Worm (Caenorhabditis elegans) whole organism, L3 larva: ENCODE results near the gene dpy-17.

Source experiments
- R02D3.7 ChIP-seq: fragments of 150-350 bp; optimal IDR thresholded peaks from 2 replicates; lab custom pipeline; 2014; ENCODE audit warnings: missing biosample characterization, missing genetic modification characterization
- aly-2 ChIP-seq: fragments of 150-350 bp; optimal IDR thresholded peaks from 2 replicates; lab custom pipeline; 2014; ENCODE audit warnings: missing biosample characterization, missing genetic modification characterization
- ceh-16 ChIP-seq: sonication (generic microtip); optimal IDR thresholded peaks from 2 replicates; lab custom pipeline; 2017; ENCODE audit warnings: missing biosample characterization, missing genetic modification characterization
- ceh-28 ChIP-seq: fragments of 150-350 bp; optimal IDR thresholded peaks from 2 replicates; lab custom pipeline; 2014; ENCODE audit warnings: missing biosample characterization, missing genetic modification reagents, missing genetic modification characterization
- daf-12 ChIP-seq: fragments of 150-350 bp; optimal IDR thresholded peaks from 2 replicates; lab custom pipeline; 2014; ENCODE audit warnings: missing biosample characterization, missing genetic modification reagents, missing genetic modification characterization
- elt-1 ChIP-seq: fragments of 150-350 bp; optimal IDR thresholded peaks from 2 replicates; lab custom pipeline; 2014; ENCODE audit warnings: missing biosample characterization, missing genetic modification characterization
- elt-2 ChIP-seq: sonication (generic microtip); optimal IDR thresholded peaks from 2 replicates; lab custom pipeline; 2016; ENCODE audit warnings: missing genetic modification reagents, mild to moderate bottlenecking, missing genetic modification characterization, missing compliant biosample characterization
- elt-3 ChIP-seq, 3 experiments: fragments of 150-350 bp in 1 of 3; sonication (generic microtip) in 2 of 3; optimal IDR thresholded peaks; 2 replicates in 2 of 3; 4 replicates in 1 of 3; lab custom pipeline; 2014 to 2017; ENCODE audit warnings: missing biosample characterization in 3 of 3, missing genetic modification characterization in 3 of 3
- fkh-10 ChIP-seq: sonication (generic microtip); optimal IDR thresholded peaks from 2 replicates; lab custom pipeline; 2017; ENCODE audit warnings: missing biosample characterization, missing genetic modification reagents, missing genetic modification characterization
- fkh-2 ChIP-seq: fragments of 150-350 bp; optimal IDR thresholded peaks from 2 replicates; lab custom pipeline; 2014; ENCODE audit warnings: missing biosample characterization, missing genetic modification reagents, missing genetic modification characterization
- fos-1 ChIP-seq: fragments of 150-350 bp; optimal IDR thresholded peaks from 2 replicates; lab custom pipeline; 2014; ENCODE audit warnings: missing biosample characterization, missing genetic modification characterization
- hmg-11 ChIP-seq: sonication (generic microtip); optimal IDR thresholded peaks from 2 replicates; lab custom pipeline; 2016; ENCODE audit warnings: missing genetic modification characterization, missing compliant biosample characterization
- jun-1 ChIP-seq: fragments of 150-350 bp; optimal IDR thresholded peaks from 2 replicates; lab custom pipeline; 2014; ENCODE audit warnings: missing biosample characterization, missing genetic modification reagents, missing genetic modification characterization
- lin-15B ChIP-seq: fragments of 150-350 bp; optimal IDR thresholded peaks from 2 replicates; lab custom pipeline; 2014; ENCODE audit warnings: missing biosample characterization, missing genetic modification characterization
- lin-39 ChIP-seq: fragments of 150-350 bp; optimal IDR thresholded peaks from 2 replicates; lab custom pipeline; 2018; ENCODE audit warnings: missing biosample characterization, missing genetic modification reagents, missing genetic modification characterization
- lsy-12 ChIP-seq: sonication (generic microtip); optimal IDR thresholded peaks from 2 replicates; lab custom pipeline; 2016; ENCODE audit warnings: mild to moderate bottlenecking, missing genetic modification characterization, missing compliant biosample characterization
- mdl-1 ChIP-seq: fragments of 150-350 bp; optimal IDR thresholded peaks from 2 replicates; lab custom pipeline; 2014; ENCODE audit warnings: missing biosample characterization, missing genetic modification characterization
- nfya-1 ChIP-seq: sonication (generic microtip); optimal IDR thresholded peaks from 2 replicates; lab custom pipeline; 2017; ENCODE audit warnings: missing genetic modification characterization, mild to moderate bottlenecking, missing compliant biosample characterization, antibody characterized with exemption, moderate library complexity; ENCODE audit not compliant: insufficient read depth
- nhr-28 ChIP-seq: fragments of 150-350 bp; optimal IDR thresholded peaks from 2 replicates; lab custom pipeline; 2014; ENCODE audit warnings: missing biosample characterization, missing genetic modification characterization
- nhr-76 ChIP-seq: fragments of 150-350 bp; sonication (generic microtip); optimal IDR thresholded peaks from 5 replicates; lab custom pipeline; 2014; ENCODE audit warnings: missing biosample characterization, missing genetic modification characterization
- pha-4 ChIP-seq: fragments of 150-350 bp; optimal IDR thresholded peaks from 2 replicates; lab custom pipeline; 2014; ENCODE audit warnings: missing biosample characterization, missing genetic modification reagents, missing genetic modification characterization
- pqm-1 ChIP-seq: fragments of 150-350 bp; optimal IDR thresholded peaks from 2 replicates; lab custom pipeline; 2017; ENCODE audit warnings: missing biosample characterization, missing genetic modification characterization, inconsistent platforms
- sea-2 ChIP-seq: fragments of 150-350 bp; sonication (generic microtip); optimal IDR thresholded peaks from 4 replicates; lab custom pipeline; 2014; ENCODE audit warnings: missing biosample characterization, missing genetic modification reagents, missing genetic modification characterization
- skn-1 ChIP-seq: fragments of 150-350 bp; optimal IDR thresholded peaks from 2 replicates; lab custom pipeline; 2014; ENCODE audit warnings: missing biosample characterization, missing genetic modification characterization
- tbx-2 ChIP-seq: sonication (generic microtip); optimal IDR thresholded peaks from 2 replicates; lab custom pipeline; 2016; ENCODE audit warnings: mild to moderate bottlenecking, missing genetic modification characterization, missing compliant biosample characterization
- unc-39 ChIP-seq: sonication (generic microtip); optimal IDR thresholded peaks from 4 replicates; lab custom pipeline; 2017; ENCODE audit warnings: missing biosample characterization, missing genetic modification characterization
- unc-62 ChIP-seq: fragments of 150-350 bp; sonication (generic microtip); optimal IDR thresholded peaks from 4 replicates; lab custom pipeline; 2014; ENCODE audit warnings: missing biosample characterization, missing genetic modification reagents, missing genetic modification characterization
- zag-1 ChIP-seq: fragments of 150-350 bp; optimal IDR thresholded peaks from 2 replicates; lab custom pipeline; 2014; ENCODE audit warnings: missing biosample characterization, missing genetic modification characterization
- ztf-4 ChIP-seq: fragments of 150-350 bp; optimal IDR thresholded peaks from 2 replicates; lab custom pipeline; 2014; ENCODE audit warnings: missing biosample characterization, missing genetic modification characterization

dpy-17 gene

ce11 chrIII:5137685-5138084 is 30.6 kb downstream of the dpy-17 start:
- TF ChIP-seq tbx-2 (tag; lab: Kevin White, UChicago) (peak; percentile 53), lin-39 (tag; lab: Kevin White, UChicago) (no peak)

- TF ChIP-seq jun-1 = no peak
- no peak for TF ChIP-seq mdl-1 (tag; lab: Kevin White, UChicago)
- no peak for TF ChIP-seq zag-1
- TF ChIP-seq skn-1 (tag; lab: Kevin White, UChicago) = no peak
- TF ChIP-seq, all 47 proteins: peak for 0
Measured at ce11 chrIII:5138940-5139533, 31.9 kb downstream of the dpy-17 start.

ce11 chrIII:5139768-5140167 is 32.6 kb downstream of the dpy-17 start:
- TF ChIP-seq unc-39 (tag; lab: Kevin White, UChicago) (no peak), tbx-2 (tag; lab: Kevin White, UChicago) (no peak), fkh-10 (GFP tag; lab: Kevin White, UChicago) (no peak), zag-1 (no peak), lsy-12 (tag; lab: Kevin White, UChicago) (no peak), nhr-76 (tag; lab: Kevin White, UChicago) (no peak), nfya-1 (no peak), hmg-11 (no peak), ztf-4 (tag; lab: Kevin White, UChicago) (no peak), R02D3.7 (tag; lab: Kevin White, UChicago) (no peak), aly-2 (tag; lab: Kevin White, UChicago) (no peak), elt-2 (tag; lab: Kevin White, UChicago) (no peak), fos-1 (no peak), unc-62 (no peak), sea-2 (GFP tag; lab: Kevin White, UChicago) (no peak), pqm-1 (tag; lab: Kevin White, UChicago) (no peak), lin-15B (tag; lab: Kevin White, UChicago) (no peak), pha-4 (tag; lab: Kevin White, UChicago) (no peak)

- TF ChIP-seq nfya-1 = peak; percentile 51
- no peak for TF ChIP-seq daf-12 (tag; lab: Kevin White, UChicago)
- TF ChIP-seq nhr-28 (tag; lab: Kevin White, UChicago) = no peak
- TF ChIP-seq elt-2 (tag; lab: Kevin White, UChicago) = peak; percentile 12
- TF ChIP-seq lin-39 (tag; lab: Kevin White, UChicago) = peak; percentile 2
- peak; percentile 5 for TF ChIP-seq pha-4 (tag; lab: Kevin White, UChicago)
Measured at ce11 chrIII:5140559-5140958, 33.4 kb downstream of the dpy-17 start.

ce11 chrIII:5141935-5142334 is 34.8 kb downstream of the dpy-17 start:
- TF ChIP-seq unc-62 (peak; percentile 40), ztf-4 (tag; lab: Kevin White, UChicago) (no peak), lsy-12 (tag; lab: Kevin White, UChicago) (no peak), tbx-2 (tag; lab: Kevin White, UChicago) (peak; percentile 90), jun-1 (no peak), elt-1 (tag; lab: Kevin White, UChicago) (no peak), fkh-2 (tag; lab: Kevin White, UChicago) (no peak), fkh-10 (GFP tag; lab: Kevin White, UChicago) (no peak)
- TF ChIP-seq, all 47 proteins: peak for 2

- TF ChIP-seq mdl-1 (tag; lab: Kevin White, UChicago) = no peak
- TF ChIP-seq fkh-10 (GFP tag; lab: Kevin White, UChicago) = no peak
- no peak for TF ChIP-seq ceh-16
- TF ChIP-seq fos-1 = no peak
- TF ChIP-seq hmg-11 = no peak
- no peak for TF ChIP-seq elt-3 (tag; optimal IDR thresholded peaks at IDR 0.05; lab: Kevin White, UChicago)
- TF ChIP-seq zag-1 = no peak
- no peak for TF ChIP-seq nhr-76 (tag; lab: Kevin White, UChicago)
- no peak for TF ChIP-seq lin-39 (tag; lab: Kevin White, UChicago)
- TF ChIP-seq, all 47 proteins: peak for 0
Measured at ce11 chrIII:5143520-5143919, 36.4 kb downstream of the dpy-17 start.

ce11 chrIII:5144169-5144568 is 37.0 kb downstream of the dpy-17 start:
- TF ChIP-seq ceh-28 (no peak), tbx-2 (tag; lab: Kevin White, UChicago) (peak; percentile 84)
